Worm (Caenorhabditis elegans) whole organism, young adult: ENCODE results near the gene pyt-1.

Experiments used
- B0261.1 ChIP-seq: sonication (generic microtip); optimal IDR thresholded peaks from 2 replicates; lab custom pipeline; 2016; ENCODE audit warnings: mild to moderate bottlenecking, missing genetic modification characterization, moderate library complexity, missing compliant biosample characterization
- B0336.3 ChIP-seq: fragments of 200-800 bp; sonication (Bioruptor generic); IDR thresholded peaks from 2 replicates; pipeline ENCODE4 v1.3.6; 2022; ENCODE audit warnings: missing genetic modification characterization, missing compliant biosample characterization
- F49E8.2 ChIP-seq: sonication (generic microtip); optimal IDR thresholded peaks from 3 replicates; lab custom pipeline; 2017; ENCODE audit warnings: missing genetic modification characterization, mild to moderate bottlenecking, missing compliant biosample characterization, antibody characterized with exemption, moderate library complexity; ENCODE audit not compliant: insufficient read depth
- F52B5.7 ChIP-seq: sonication (generic microtip); optimal IDR thresholded peaks from 2 replicates; lab custom pipeline; 2016; ENCODE audit warnings: mild to moderate bottlenecking, missing genetic modification characterization, missing compliant biosample characterization
- F55B11.4 ChIP-seq: sonication (generic microtip); optimal IDR thresholded peaks from 2 replicates; lab custom pipeline; 2016; ENCODE audit warnings: missing compliant biosample characterization, missing genetic modification characterization, borderline replicate concordance; ENCODE audit not compliant: insufficient read depth
- F57A8.1 ChIP-seq: fragments of 200-800 bp; sonication (Bioruptor generic); optimal IDR thresholded peaks from 2 replicates; lab custom pipeline; 2018; ENCODE audit warnings: mild to moderate bottlenecking, missing genetic modification characterization, moderate library complexity, missing compliant biosample characterization
- T26A5.8 ChIP-seq: sonication (generic microtip); optimal IDR thresholded peaks from 2 replicates; lab custom pipeline; 2016; ENCODE audit warnings: missing genetic modification characterization, missing compliant biosample characterization
- Y53G8AR.9 ChIP-seq: fragments of 200-800 bp; sonication (Bioruptor generic); conservative IDR thresholded peaks from 2 replicates; pipeline ENCODE4 v1.3.6; 2022; ENCODE audit warnings: missing genetic modification reagents, missing genetic modification characterization, missing compliant biosample characterization
- Y95B8A.8 ChIP-seq: fragments of 200-800 bp; sonication (Bioruptor generic); IDR thresholded peaks from 2 replicates; pipeline ENCODE4 v1.3.6; 2022; ENCODE audit warnings: missing genetic modification reagents, missing genetic modification characterization, missing compliant biosample characterization
- attf-3 ChIP-seq: fragments of 200-800 bp; sonication (Bioruptor generic); conservative IDR thresholded peaks from 2 replicates; pipeline ENCODE4 v1.3.6; 2022; ENCODE audit warnings: missing genetic modification reagents, missing genetic modification characterization, missing compliant biosample characterization
- bed-2 ChIP-seq: fragments of 200-800 bp; sonication (Bioruptor generic); IDR thresholded peaks from 2 replicates; pipeline ENCODE4 v1.3.6; 2022; ENCODE audit warnings: missing genetic modification reagents, missing genetic modification characterization, missing compliant biosample characterization
- ccch-3 ChIP-seq: fragments of 200-800 bp; sonication (Bioruptor generic); optimal IDR thresholded peaks from 2 replicates; lab custom pipeline; 2018; ENCODE audit warnings: mild to moderate bottlenecking, missing genetic modification characterization, missing compliant biosample characterization
- cebp-2 ChIP-seq: fragments of 200-800 bp; sonication (Bioruptor generic); IDR thresholded peaks from 2 replicates; pipeline ENCODE4 v1.3.6; 2022; ENCODE audit warnings: missing genetic modification characterization, missing compliant biosample characterization
- chd-7 ChIP-seq: sonication (generic microtip); optimal IDR thresholded peaks from 2 replicates; lab custom pipeline; 2016; ENCODE audit warnings: mild to moderate bottlenecking, missing genetic modification characterization, moderate library complexity, missing compliant biosample characterization
- die-1 ChIP-seq: sonication (generic microtip); optimal IDR thresholded peaks from 2 replicates; lab custom pipeline; 2016; ENCODE audit warnings: missing genotype, mild to moderate bottlenecking, missing genetic modification characterization, missing compliant biosample characterization
- dpl-1 ChIP-seq: fragments of 150-350 bp; optimal IDR thresholded peaks from 2 replicates; lab custom pipeline; 2014; ENCODE audit warnings: missing biosample characterization, missing genetic modification reagents, missing genetic modification characterization
- efl-1 ChIP-seq: fragments of 150-350 bp; optimal IDR thresholded peaks from 2 replicates; lab custom pipeline; 2014; ENCODE audit warnings: missing biosample characterization, missing genetic modification reagents, missing genetic modification characterization
- hmg-1.2 ChIP-seq: fragments of 200-800 bp; sonication (Bioruptor generic); IDR thresholded peaks from 2 replicates; pipeline ENCODE4 v1.3.6; 2022; ENCODE audit warnings: missing genetic modification reagents, missing genetic modification characterization, missing compliant biosample characterization
- hmg-20 ChIP-seq: fragments of 200-800 bp; sonication (Bioruptor generic); IDR thresholded peaks from 2 replicates; pipeline ENCODE4 v1.3.6; 2022; ENCODE audit warnings: missing genetic modification reagents, missing genetic modification characterization, missing compliant biosample characterization
- hrde-1 ChIP-seq: sonication (generic microtip); optimal IDR thresholded peaks from 2 replicates; lab custom pipeline; 2016; ENCODE audit warnings: missing genetic modification characterization, mild to moderate bottlenecking, missing compliant biosample characterization, moderate library complexity, missing genotype, missing genetic modification reagents, borderline replicate concordance
- lin-26 ChIP-seq: fragments of 200-800 bp; sonication (Bioruptor generic); IDR thresholded peaks from 2 replicates; pipeline ENCODE4 v1.3.6; 2022; ENCODE audit warnings: missing genetic modification reagents, missing genetic modification characterization, missing compliant biosample characterization
- madf-3 ChIP-seq: fragments of 200-800 bp; sonication (Bioruptor generic); IDR thresholded peaks from 2 replicates; pipeline ENCODE4 v1.3.6; 2022; ENCODE audit warnings: missing genetic modification reagents, missing genetic modification characterization, missing compliant biosample characterization
- nfya-1 ChIP-seq: sonication (generic microtip); optimal IDR thresholded peaks from 2 replicates; lab custom pipeline; 2017; ENCODE audit warnings: antibody characterized with exemption, missing compliant biosample characterization, missing genetic modification characterization, borderline replicate concordance; ENCODE audit not compliant: insufficient read depth
- nfyb-1 ChIP-seq: fragments of 200-800 bp; sonication (Bioruptor generic); IDR thresholded peaks from 2 replicates; pipeline ENCODE4 v1.3.6; 2022; ENCODE audit warnings: missing genetic modification reagents, missing genetic modification characterization, missing compliant biosample characterization
- nhr-80 ChIP-seq: sonication (generic microtip); optimal IDR thresholded peaks from 2 replicates; lab custom pipeline; 2016; ENCODE audit warnings: missing genetic modification characterization, missing compliant biosample characterization
- rcor-1 ChIP-seq: fragments of 200-800 bp; sonication (Bioruptor generic); IDR thresholded peaks from 2 replicates; pipeline ENCODE4 v1.3.6; 2022; ENCODE audit warnings: missing genetic modification reagents, missing genetic modification characterization, missing compliant biosample characterization
- sdz-38 ChIP-seq: sonication (generic microtip); optimal IDR thresholded peaks from 2 replicates; lab custom pipeline; 2016; ENCODE audit warnings: missing genotype, missing genetic modification characterization, missing compliant biosample characterization
- snpc-1.3 ChIP-seq: sonication (generic microtip); optimal IDR thresholded peaks from 2 replicates; lab custom pipeline; 2017; ENCODE audit warnings: missing genetic modification characterization, mild to moderate bottlenecking, missing compliant biosample characterization, antibody characterized with exemption, moderate library complexity, missing genotype, missing genetic modification reagents; ENCODE audit not compliant: insufficient read depth
- snpc-4 ChIP-seq, 5 experiments: fragments of 150-350 bp in 1 of 5; sonication (generic microtip) in 4 of 5; optimal IDR thresholded peaks; 2 replicates each; lab custom pipeline; 2014 to 2018; ENCODE audit warnings: missing genetic modification characterization in 5 of 5, missing biosample characterization in 3 of 5, antibody characterized with exemption in 2 of 5, mild to moderate bottlenecking in 2 of 5, missing compliant biosample characterization in 2 of 5, missing genotype in 2 of 5, moderate library complexity in 2 of 5, missing genetic modification reagents in 1 of 5
- tbp1 ChIP-seq: fragments of 200-800 bp; sonication (Bioruptor generic); optimal IDR thresholded peaks from 2 replicates; lab custom pipeline; 2018; ENCODE audit warnings: mild to moderate bottlenecking, missing genetic modification characterization, missing compliant biosample characterization
- tbx-9 ChIP-seq: sonication (generic microtip); optimal IDR thresholded peaks from 2 replicates; lab custom pipeline; 2016; ENCODE audit warnings: borderline replicate concordance, missing genetic modification characterization, inconsistent platforms, missing compliant biosample characterization
- unc-62 ChIP-seq: fragments of 150-350 bp; optimal IDR thresholded peaks from 2 replicates; lab custom pipeline; 2014; ENCODE audit warnings: missing biosample characterization, missing genetic modification reagents, missing genetic modification characterization
- xnd-1 ChIP-seq: sonication (generic microtip); optimal IDR thresholded peaks from 2 replicates; lab custom pipeline; 2016; ENCODE audit warnings: missing genotype, missing genetic modification reagents, missing genetic modification characterization, missing compliant biosample characterization
- zfh-2 ChIP-seq: fragments of 200-800 bp; sonication (Bioruptor generic); conservative IDR thresholded peaks from 2 replicates; pipeline ENCODE4 v1.3.6; 2022; ENCODE audit warnings: missing genetic modification reagents, missing genetic modification characterization, missing compliant biosample characterization
- ztf-3 ChIP-seq: fragments of 200-800 bp; sonication (Bioruptor generic); optimal IDR thresholded peaks from 2 replicates; lab custom pipeline; 2018; ENCODE audit warnings: mild to moderate bottlenecking, missing genetic modification characterization, missing compliant biosample characterization
- ztf-6 ChIP-seq: fragments of 200-800 bp; sonication (Bioruptor generic); IDR thresholded peaks from 2 replicates; pipeline ENCODE4 v1.3.6; 2022; ENCODE audit warnings: missing genetic modification reagents, missing genetic modification characterization, missing compliant biosample characterization

pyt-1 gene

ce11 chrV:10270214-10270613, 41.1 kb upstream of the pyt-1 start, which contains the start of gene ric-4:
Gene ric-4, minus strand, starts transcription at chrV:10270314.
- TF ChIP-seq sdz-38 (tag; lab: Kevin White, UChicago) (no peak), snpc-4 (GFP tag; optimal IDR thresholded peaks at IDR 0.05; lab: Kevin White, UChicago) (no peak), snpc-4 (tag; optimal IDR thresholded peaks at IDR 0.05; lab: Kevin White, UChicago) (no peak), Y53G8AR.9 (GFP tag; lab: Robert Waterston, UW) (no peak), tbp1 (GFP tag; lab: Kevin White, UChicago) (no peak), F55B11.4 (no peak), snpc-1.3 (no peak), xnd-1 (tag; lab: Kevin White, UChicago) (no peak), cebp-2 (GFP tag; lab: Robert Waterston, UW) (no peak), bed-2 (GFP tag; lab: Robert Waterston, UW) (no peak), B0261.1 (no peak), chd-7 (tag; lab: Kevin White, UChicago) (no peak), T26A5.8 (no peak), die-1 (tag; lab: Kevin White, UChicago) (no peak), efl-1 (GFP tag; lab: Kevin White, UChicago) (no peak), ztf-6 (GFP tag; lab: Robert Waterston, UW) (no peak), nfyb-1 (no peak), unc-62 (GFP tag; lab: Kevin White, UChicago) (no peak), F49E8.2 (no peak), lin-26 (GFP tag; lab: Robert Waterston, UW) (no peak)

- TF ChIP-seq hmg-1.2 (GFP tag; lab: Robert Waterston, UW) (no peak), nfya-1 (tag; lab: Kevin White, UChicago) (no peak), dpl-1 (GFP tag; lab: Kevin White, UChicago) (no peak), tbx-9 (no peak), F52B5.7 (tag; lab: Kevin White, UChicago) (no peak), ztf-3 (GFP tag; lab: Kevin White, UChicago) (no peak), hmg-20 (GFP tag; lab: Robert Waterston, UW) (no peak), zfh-2 (GFP tag; lab: Robert Waterston, UW) (no peak), nhr-80 (tag; lab: Kevin White, UChicago) (no peak), ccch-3 (GFP tag; lab: Kevin White, UChicago) (no peak), madf-3 (GFP tag; lab: Robert Waterston, UW) (no peak), hrde-1 (tag; lab: Kevin White, UChicago) (no peak), rcor-1 (no peak), F57A8.1 (GFP tag; lab: Kevin White, UChicago) (no peak), attf-3 (GFP tag; lab: Robert Waterston, UW) (no peak), B0336.3 (GFP tag; lab: Robert Waterston, UW) (no peak)
- TF ChIP-seq, all 124 proteins: peak for 0
Measured at ce11 chrV:10266050-10266449, 36.9 kb upstream of the pyt-1 start.

ce11 chrV:10265019-10265418, 35.9 kb upstream of the pyt-1 start:
- no peak for TF ChIP-seq Y95B8A.8 (GFP tag; lab: Robert Waterston, UW)
